Worm (Caenorhabditis elegans) whole organism, L4 larva: ENCODE measurements around the gene nas-31.

Source experiments
- R02D3.7 ChIP-seq: fragments of 150-350 bp; sonication (generic microtip); optimal IDR thresholded peaks from 3 replicates; lab custom pipeline; 2014; ENCODE audit warnings: missing biosample characterization, missing genetic modification characterization
- T26A8.4 ChIP-seq: fragments of 200-800 bp; sonication (Bioruptor generic); IDR thresholded peaks from 2 replicates; pipeline ENCODE4 v1.3.6; 2022; ENCODE audit warnings: missing genetic modification characterization, missing compliant biosample characterization
- Y105C5A.15 ChIP-seq: fragments of 200-800 bp; sonication (Bioruptor generic); IDR thresholded peaks from 2 replicates; pipeline ENCODE4 v1.3.6; 2022; ENCODE audit warnings: missing genetic modification characterization, missing compliant biosample characterization
- Y5F2A.4 ChIP-seq: fragments of 200-800 bp; sonication (Bioruptor generic); optimal IDR thresholded peaks from 2 replicates; lab custom pipeline; 2018; ENCODE audit warnings: mild to moderate bottlenecking, missing genetic modification characterization, missing compliant biosample characterization
- ZK546.5 ChIP-seq, 2 experiments: sonication (generic microtip); optimal IDR thresholded peaks; 2 replicates each; lab custom pipeline; 2017; ENCODE audit warnings: missing biosample characterization in 2 of 2, missing genetic modification characterization in 2 of 2
- aha-1 ChIP-seq: fragments of 150-350 bp; peaks from one replicate; lab custom pipeline; 2014; ENCODE audit warnings: missing biosample characterization, missing genetic modification characterization
- ama-1 ChIP-seq: fragments of 150-350 bp; optimal IDR thresholded peaks from 2 replicates; lab custom pipeline; 2014; ENCODE audit warnings: inconsistent platforms, mixed read lengths
- arid-1 ChIP-seq: fragments of 200-800 bp; sonication (Bioruptor generic); conservative IDR thresholded peaks from 2 replicates; pipeline ENCODE4 v1.3.6; 2022; ENCODE audit warnings: missing genetic modification reagents, missing genetic modification characterization, missing compliant biosample characterization
- ceh-20 ChIP-seq: fragments of 200-800 bp; sonication (Bioruptor generic); IDR thresholded peaks from 2 replicates; pipeline ENCODE4 v1.3.6; 2022; ENCODE audit warnings: missing genetic modification reagents, missing genetic modification characterization, missing compliant biosample characterization
- ceh-28 ChIP-seq: fragments of 150-350 bp; optimal IDR thresholded peaks from 2 replicates; lab custom pipeline; 2014; ENCODE audit warnings: missing biosample characterization, missing genetic modification reagents, missing genetic modification characterization
- ceh-32 ChIP-seq: sonication (generic microtip); optimal IDR thresholded peaks from 2 replicates; lab custom pipeline; 2016; ENCODE audit warnings: mild to moderate bottlenecking, missing genetic modification characterization, missing compliant biosample characterization; ENCODE audit not compliant: poor library complexity
- ceh-62 ChIP-seq: sonication (generic microtip); optimal IDR thresholded peaks from 2 replicates; lab custom pipeline; 2017; ENCODE audit warnings: missing biosample characterization, missing genetic modification characterization
- ctbp-1 ChIP-seq: fragments of 200-800 bp; sonication (Bioruptor generic); IDR thresholded peaks from 2 replicates; pipeline ENCODE4 v1.3.6; 2022; ENCODE audit warnings: missing genetic modification reagents, missing genetic modification characterization, missing compliant biosample characterization
- daf-12 ChIP-seq: fragments of 150-350 bp; optimal IDR thresholded peaks from 2 replicates; lab custom pipeline; 2014; ENCODE audit warnings: missing biosample characterization, missing genetic modification reagents, missing genetic modification characterization
- dmd-9 ChIP-seq: fragments of 200-800 bp; sonication (Bioruptor generic); IDR thresholded peaks from 2 replicates; pipeline ENCODE4 v1.3.6; 2022; ENCODE audit warnings: missing genetic modification reagents, missing genetic modification characterization, missing compliant biosample characterization
- dpl-1 ChIP-seq: fragments of 150-350 bp; optimal IDR thresholded peaks from 2 replicates; lab custom pipeline; 2014; ENCODE audit warnings: missing biosample characterization, missing genetic modification reagents, missing genetic modification characterization
- dve-1 ChIP-seq: sonication (generic microtip); optimal IDR thresholded peaks from 2 replicates; lab custom pipeline; 2017; ENCODE audit warnings: antibody characterized with exemption, mild to moderate bottlenecking, missing genetic modification characterization, missing compliant biosample characterization; ENCODE audit not compliant: insufficient read depth
- egl-43 ChIP-seq: fragments of 200-800 bp; sonication (Bioruptor generic); IDR thresholded peaks from 2 replicates; pipeline ENCODE4 v1.3.6; 2022; ENCODE audit warnings: missing genetic modification reagents, missing genetic modification characterization, missing compliant biosample characterization
- hif-1 ChIP-seq, 2 experiments: sonication (generic microtip); optimal IDR thresholded peaks; 2 replicates each; lab custom pipeline; 2016 to 2017; ENCODE audit warnings: missing compliant biosample characterization in 2 of 2, missing genetic modification characterization in 2 of 2, missing genetic modification reagents in 2 of 2, missing genotype in 2 of 2, mild to moderate bottlenecking in 1 of 2
- hmg-1.1 ChIP-seq: fragments of 200-800 bp; sonication (Bioruptor generic); IDR thresholded peaks from 2 replicates; pipeline ENCODE4 v1.3.6; 2022; ENCODE audit warnings: missing genetic modification reagents, missing genetic modification characterization, missing compliant biosample characterization
- lin-1 ChIP-seq: fragments of 200-800 bp; sonication (Bioruptor generic); IDR thresholded peaks from 2 replicates; pipeline ENCODE4 v1.3.6; 2022; ENCODE audit warnings: missing genetic modification reagents, missing genetic modification characterization, missing compliant biosample characterization
- lin-29 ChIP-seq: fragments of 200-800 bp; sonication (Bioruptor generic); IDR thresholded peaks from 2 replicates; pipeline ENCODE4 v1.3.6; 2022; ENCODE audit warnings: missing genetic modification reagents, missing genetic modification characterization, missing compliant biosample characterization
- lin-39 ChIP-seq: fragments of 150-350 bp; optimal IDR thresholded peaks from 2 replicates; lab custom pipeline; 2014; ENCODE audit warnings: missing biosample characterization, missing genetic modification reagents, missing genetic modification characterization
- lir-3 ChIP-seq: sonication (generic microtip); optimal IDR thresholded peaks from 2 replicates; lab custom pipeline; 2016; ENCODE audit warnings: mild to moderate bottlenecking, missing genetic modification characterization, missing compliant biosample characterization
- lsy-2 ChIP-seq, 2 experiments: fragments of 150-350 bp in 1 of 2; sonication (generic microtip) in 1 of 2; optimal IDR thresholded peaks; 2 replicates each; lab custom pipeline; 2014 to 2017; ENCODE audit warnings: missing biosample characterization in 2 of 2, missing genetic modification characterization in 2 of 2
- madf-9 ChIP-seq: fragments of 200-800 bp; sonication (Bioruptor generic); conservative IDR thresholded peaks from 2 replicates; pipeline ENCODE4 v1.3.6; 2022; ENCODE audit warnings: missing genetic modification reagents, missing genetic modification characterization, missing compliant biosample characterization
- mdt-29 ChIP-seq: fragments of 200-800 bp; sonication (Bioruptor generic); IDR thresholded peaks from 2 replicates; pipeline ENCODE4 v1.3.6; 2022; ENCODE audit warnings: missing genetic modification reagents, missing genetic modification characterization, missing compliant biosample characterization
- mep-1 ChIP-seq: fragments of 150-350 bp; sonication (generic microtip); optimal IDR thresholded peaks from 3 replicates; lab custom pipeline; 2014; ENCODE audit warnings: missing biosample characterization, missing genetic modification characterization
- nhr-102 ChIP-seq: sonication (generic microtip); optimal IDR thresholded peaks from 2 replicates; lab custom pipeline; 2016; ENCODE audit warnings: mild to moderate bottlenecking, missing genetic modification characterization, moderate library complexity, missing compliant biosample characterization
- nhr-11 ChIP-seq: fragments of 150-350 bp; optimal IDR thresholded peaks from 2 replicates; lab custom pipeline; 2014; ENCODE audit warnings: missing biosample characterization, missing genetic modification characterization
- nhr-237 ChIP-seq: sonication (generic microtip); optimal IDR thresholded peaks from 2 replicates; lab custom pipeline; 2017; ENCODE audit warnings: missing biosample characterization, missing genetic modification characterization
- nhr-28 ChIP-seq: fragments of 150-350 bp; optimal IDR thresholded peaks from 2 replicates; lab custom pipeline; 2014; ENCODE audit warnings: missing biosample characterization, missing genetic modification characterization
- nhr-48 ChIP-seq: sonication (generic microtip); optimal IDR thresholded peaks from 2 replicates; lab custom pipeline; 2016; ENCODE audit warnings: mild to moderate bottlenecking, missing genetic modification characterization, missing compliant biosample characterization
- nhr-6 ChIP-seq: fragments of 150-350 bp; optimal IDR thresholded peaks from 2 replicates; lab custom pipeline; 2014; ENCODE audit warnings: missing biosample characterization, missing genetic modification characterization
- nhr-76 ChIP-seq: fragments of 150-350 bp; optimal IDR thresholded peaks from 2 replicates; lab custom pipeline; 2014; ENCODE audit warnings: missing biosample characterization, missing genetic modification characterization
- nhr-77 ChIP-seq: fragments of 150-350 bp; optimal IDR thresholded peaks from 2 replicates; lab custom pipeline; 2014; ENCODE audit warnings: missing biosample characterization, missing genetic modification characterization
- pqm-1 ChIP-seq: sonication (generic microtip); optimal IDR thresholded peaks from 2 replicates; lab custom pipeline; 2017; ENCODE audit warnings: missing biosample characterization, missing genetic modification characterization
- skn-1 ChIP-seq: fragments of 150-350 bp; optimal IDR thresholded peaks from 2 replicates; lab custom pipeline; 2014; ENCODE audit warnings: missing biosample characterization, missing genetic modification characterization
- spr-1 ChIP-seq: sonication (generic microtip); optimal IDR thresholded peaks from 2 replicates; lab custom pipeline; 2016; ENCODE audit warnings: mild to moderate bottlenecking, missing genetic modification characterization, missing compliant biosample characterization
- spr-3 ChIP-seq: fragments of 200-800 bp; sonication (Bioruptor generic); optimal IDR thresholded peaks from 2 replicates; lab custom pipeline; 2018; ENCODE audit warnings: mild to moderate bottlenecking, missing genetic modification characterization, missing compliant biosample characterization
- tra-1 ChIP-seq: fragments of 200-800 bp; sonication (Bioruptor generic); IDR thresholded peaks from 2 replicates; pipeline ENCODE4 v1.3.6; 2022; ENCODE audit warnings: missing genetic modification reagents, missing genetic modification characterization, missing compliant biosample characterization
- unc-62 ChIP-seq, 3 experiments: fragments of 150-350 bp in 1 of 3; sonication (generic microtip); optimal IDR thresholded peaks in 2 of 3; peaks in 1 of 3; 1 replicate in 1 of 3; 2 replicates in 2 of 3; lab custom pipeline; 2014 to 2017; ENCODE audit warnings: missing biosample characterization in 3 of 3, missing genetic modification characterization in 3 of 3, missing genetic modification reagents in 3 of 3, missing genotype in 1 of 3
- zag-1 ChIP-seq: fragments of 150-350 bp; optimal IDR thresholded peaks from 2 replicates; lab custom pipeline; 2014; ENCODE audit warnings: missing biosample characterization, missing genetic modification characterization
- ztf-11 ChIP-seq: fragments of 150-350 bp; optimal IDR thresholded peaks from 2 replicates; lab custom pipeline; 2014; ENCODE audit warnings: missing biosample characterization, missing genetic modification characterization

Gene nas-31

ce11 chrV:10902682-10903081, 19.0 kb downstream of the nas-31 start, which contains the start of gene F32D8.8:
F32D8.8 (minus strand) TSS chrV:10902782.
- TF ChIP-seq egl-43 (GFP tag; lab: Robert Waterston, UW) (no peak), skn-1 (no peak), nhr-6 (tag; lab: Kevin White, UChicago) (no peak), lin-1 (GFP tag; lab: Robert Waterston, UW) (no peak), lir-3 (no peak), Y105C5A.15 (GFP tag; lab: Robert Waterston, UW) (no peak), nhr-11 (tag; lab: Kevin White, UChicago) (no peak), daf-12 (tag; lab: Kevin White, UChicago) (no peak), nhr-77 (no peak), spr-3 (GFP tag; lab: Kevin White, UChicago) (no peak), hmg-1.1 (GFP tag; lab: Robert Waterston, UW) (no peak), tra-1 (no peak), zag-1 (tag; lab: Kevin White, UChicago) (no peak), nhr-76 (no peak), arid-1 (no peak), ceh-20 (GFP tag; lab: Robert Waterston, UW) (no peak), ceh-32 (tag; lab: Kevin White, UChicago) (no peak), mep-1 (tag; lab: Kevin White, UChicago) (no peak), ZK546.5 (tag; optimal IDR thresholded peaks at IDR 0.05; lab: Kevin White, UChicago) (no peak)

- TF ChIP-seq dve-1 (peak; percentile 16), pqm-1 (tag; lab: Kevin White, UChicago) (peak; percentile 53), lin-39 (no peak), ztf-11 (tag; lab: Kevin White, UChicago) (no peak), nhr-28 (peak; percentile 44)
These were observed 20.5 kb downstream of the nas-31 start, which contains the start of gene spp-16 for ce11 chrV:10901125-10901524. spp-16 (minus strand) TSS chrV:10901303.

- no peak for TF ChIP-seq lin-1 (GFP tag; lab: Robert Waterston, UW)
- no peak for TF ChIP-seq lsy-2 (tag; optimal IDR thresholded peaks at IDR 0.05; lab: Kevin White, UChicago)
- no peak for TF ChIP-seq mdt-29 (GFP tag; lab: Robert Waterston, UW)
- peak in 1 of 2 experiments; percentile 29 for TF ChIP-seq unc-62 (GFP tag; optimal IDR thresholded peaks at IDR 0.05 in 1 of 2; lab: Kevin White, UChicago)
- TF ChIP-seq unc-62 (tag; optimal IDR thresholded peaks at IDR 0.05; lab: Kevin White, UChicago): no peak
- no peak for TF ChIP-seq Y105C5A.15 (GFP tag; lab: Robert Waterston, UW)
- TF ChIP-seq T26A8.4 (GFP tag; lab: Robert Waterston, UW): no peak
- no peak for TF ChIP-seq ama-1 (lab: Kevin White, UChicago)
- TF ChIP-seq egl-43 (GFP tag; lab: Robert Waterston, UW): no peak
These were observed 23.0 kb downstream of the nas-31 start for ce11 chrV:10898629-10899028.

DNA sequence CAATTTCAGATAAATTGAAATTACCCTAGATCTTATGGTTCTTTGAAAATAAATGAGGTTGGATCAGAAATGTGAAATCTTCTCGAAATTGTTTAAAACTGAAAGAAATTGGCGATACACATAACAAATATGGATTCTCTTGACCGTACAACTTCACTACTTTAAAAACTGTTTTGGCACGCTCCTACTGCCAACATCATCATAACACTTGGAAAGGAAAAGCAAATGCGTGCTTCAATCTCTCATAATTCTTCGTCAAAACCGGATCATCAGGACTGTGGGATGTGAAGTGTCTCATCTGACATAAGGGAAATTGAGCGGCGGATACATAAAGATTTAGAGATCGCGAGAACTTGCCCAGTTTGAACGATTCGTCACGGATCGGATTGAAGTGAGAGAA, 23.5 kb downstream of the nas-31 start, which contains the start of gene F32D8.7:
Gene F32D8.7, plus strand, starts transcription at position 329 of the 400 bp plus-strand sequence.
- TF ChIP-seq nhr-28 (peak; percentile 10), unc-62 (GFP tag; optimal IDR thresholded peaks at IDR 0.05 in 1 of 2; lab: Kevin White, UChicago) (peak in 1 of 2 experiments; percentile 90), unc-62 (tag; optimal IDR thresholded peaks at IDR 0.05; lab: Kevin White, UChicago) (no peak), aha-1 (tag; lab: Kevin White, UChicago) (peak; percentile 81), hif-1 (tag; optimal IDR thresholded peaks at IDR 0.05; lab: Kevin White, UChicago) (no peak)

DNA sequence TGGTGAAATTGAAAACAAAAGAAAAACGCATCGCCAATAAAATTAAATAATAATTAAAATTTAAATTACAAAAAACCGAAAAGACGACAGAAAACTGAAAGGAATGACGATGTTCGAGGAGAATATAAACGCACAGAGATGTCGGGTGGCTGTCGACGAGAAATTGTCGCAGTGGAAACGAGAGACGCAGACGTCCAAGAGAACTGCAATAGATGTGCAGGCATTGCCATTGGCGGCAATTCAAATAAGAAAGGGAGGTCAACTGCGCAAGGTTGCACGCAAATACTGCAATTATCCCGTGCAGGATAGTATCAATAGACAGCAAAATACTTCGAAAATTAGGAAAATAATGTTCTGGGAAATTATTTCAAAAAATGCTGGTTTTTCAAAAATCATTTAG, 24.5 kb downstream of the nas-31 start:
- TF ChIP-seq ceh-62 (tag; lab: Kevin White, UChicago): no peak
- TF ChIP-seq egl-43 (GFP tag; lab: Robert Waterston, UW): peak; percentile 94
- TF ChIP-seq ceh-28: no peak
- peak in 1 of 2 experiments; percentile 99 for TF ChIP-seq unc-62 (GFP tag; optimal IDR thresholded peaks at IDR 0.05 in 1 of 2; lab: Kevin White, UChicago)
- peak; percentile 80 for TF ChIP-seq unc-62 (tag; optimal IDR thresholded peaks at IDR 0.05; lab: Kevin White, UChicago)
- peak; percentile 1 for TF ChIP-seq R02D3.7 (tag; lab: Kevin White, UChicago)
- peak; percentile 95 for TF ChIP-seq spr-1 (tag; lab: Kevin White, UChicago)
- TF ChIP-seq ZK546.5 (tag; optimal IDR thresholded peaks at IDR 0.05; lab: Kevin White, UChicago): peak; percentile 97 to 100
- peak; percentile 98 for TF ChIP-seq nhr-102 (tag; lab: Kevin White, UChicago)
- peak; percentile 85 for TF ChIP-seq madf-9 (GFP tag; lab: Robert Waterston, UW)
- TF ChIP-seq dmd-9 (GFP tag; lab: Robert Waterston, UW): peak; percentile 84
- TF ChIP-seq nhr-237 (tag; lab: Kevin White, UChicago): peak; percentile 80
- peak; percentile 67 for TF ChIP-seq lir-3
- TF ChIP-seq Y5F2A.4: peak; percentile 67
- TF ChIP-seq nhr-48 (tag; lab: Kevin White, UChicago): peak; percentile 96
- TF ChIP-seq lin-29 (GFP tag; lab: Robert Waterston, UW): peak; percentile 88
- TF ChIP-seq dpl-1: peak; percentile 100
- peak; percentile 97 for TF ChIP-seq ctbp-1 (GFP tag; lab: Robert Waterston, UW)
